Fruit fly (Drosophila melanogaster): Measurements from ENCODE around the gene CG7236.
A peak's percentile ranks its signal among the peaks of the same experiment; 100 is the strongest.

- no peak for TF ChIP-seq Clk (GFP tag; optimal IDR thresholded peaks at IDR 0.05)
- no peak for TF ChIP-seq ovo (GFP tag; optimal IDR thresholded peaks at IDR 0.05)
- TF ChIP-seq kay (GFP tag; ENCODE audit: borderline replicate concordance) = no peak
- TF ChIP-seq CG7045 (GFP tag; optimal IDR thresholded peaks at IDR 0.05) = no peak
- TF ChIP-seq cic (GFP tag; optimal IDR thresholded peaks at IDR 0.05) = no peak
- no peak for TF ChIP-seq pad (GFP tag; optimal IDR thresholded peaks at IDR 0.05)
- no peak for TF ChIP-seq CG33017 (tag; optimal IDR thresholded peaks at IDR 0.05)
- TF ChIP-seq CG14711 (tag; optimal IDR thresholded peaks at IDR 0.05) = no peak
- TF ChIP-seq tj (GFP tag; optimal IDR thresholded peaks at IDR 0.05) = peak; percentile 10
These were observed 34.6 kb downstream of the CG7236 start for dm6 chr2L:5740740-5741139.
